Worm (Caenorhabditis elegans) whole organism, L4 larva: ENCODE results near the gene irld-27.

ENCODE experiments used
- F10B5.3 ChIP-seq: sonication (generic microtip); optimal IDR thresholded peaks from 2 replicates; lab custom pipeline; 2016; ENCODE audit warnings: mild to moderate bottlenecking, missing genetic modification characterization, missing compliant biosample characterization
- F44E2.7 ChIP-seq: fragments of 200-800 bp; sonication (Bioruptor generic); IDR thresholded peaks from 2 replicates; pipeline ENCODE4 v2.1.2; 2022; ENCODE audit warnings: missing genetic modification characterization, missing compliant biosample characterization
- Y5F2A.4 ChIP-seq: fragments of 200-800 bp; sonication (Bioruptor generic); optimal IDR thresholded peaks from 2 replicates; lab custom pipeline; 2018; ENCODE audit warnings: mild to moderate bottlenecking, missing genetic modification characterization, missing compliant biosample characterization
- nhr-10 ChIP-seq: fragments of 150-350 bp; optimal IDR thresholded peaks from 2 replicates; lab custom pipeline; 2014; ENCODE audit warnings: missing biosample characterization, missing genetic modification characterization
- nhr-76 ChIP-seq: fragments of 150-350 bp; optimal IDR thresholded peaks from 2 replicates; lab custom pipeline; 2014; ENCODE audit warnings: missing biosample characterization, missing genetic modification characterization
- nhr-77 ChIP-seq: fragments of 150-350 bp; optimal IDR thresholded peaks from 2 replicates; lab custom pipeline; 2014; ENCODE audit warnings: missing biosample characterization, missing genetic modification characterization
- unc-39 ChIP-seq: sonication (generic microtip); optimal IDR thresholded peaks from 2 replicates; lab custom pipeline; 2017; ENCODE audit warnings: missing biosample characterization, missing genetic modification characterization
- unc-62 ChIP-seq, 3 experiments: fragments of 150-350 bp in 1 of 3; sonication (generic microtip); optimal IDR thresholded peaks in 2 of 3; peaks in 1 of 3; 1 replicate in 1 of 3; 2 replicates in 2 of 3; lab custom pipeline; 2014 to 2017; ENCODE audit warnings: missing biosample characterization in 3 of 3, missing genetic modification characterization in 3 of 3, missing genetic modification reagents in 3 of 3, missing genotype in 1 of 3
- zip-2 ChIP-seq: fragments of 150-350 bp; optimal IDR thresholded peaks from 2 replicates; lab custom pipeline; 2014; ENCODE audit warnings: missing biosample characterization, missing genetic modification characterization

DNA sequence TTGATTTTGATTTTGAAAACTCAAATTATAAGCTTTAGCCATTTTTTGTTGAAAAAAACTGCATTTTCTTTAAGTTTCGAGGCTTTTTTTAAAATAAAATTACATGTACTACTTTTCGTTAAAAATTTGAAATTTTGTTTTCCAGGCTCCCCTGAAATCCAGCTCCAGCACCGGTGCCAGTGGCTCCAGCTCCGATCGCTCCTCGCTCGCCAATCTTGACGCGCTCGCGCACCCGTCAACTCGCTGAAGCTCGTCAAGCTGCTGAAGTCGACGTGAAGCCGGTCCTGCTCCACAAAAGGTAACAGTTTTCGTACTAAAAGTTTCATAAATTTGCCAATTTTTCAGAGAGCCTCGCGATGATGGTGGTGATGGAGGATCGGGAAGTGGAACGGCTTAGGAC lies 8.7 kb downstream of the irld-27 start:
- TF ChIP-seq Y5F2A.4 (GFP tag; lab: Kevin White, UChicago) (no peak), nhr-10 (no peak), F44E2.7 (GFP tag; lab: Robert Waterston, UW) (no peak), zip-2 (tag; lab: Kevin White, UChicago) (no peak), nhr-77 (no peak), nhr-76 (tag; lab: Kevin White, UChicago) (no peak), unc-39 (no peak), unc-62 (GFP tag; optimal IDR thresholded peaks at IDR 0.05 in 1 of 2; lab: Kevin White, UChicago) (no peak), unc-62 (tag; optimal IDR thresholded peaks at IDR 0.05; lab: Kevin White, UChicago) (no peak), F10B5.3 (tag; lab: Kevin White, UChicago) (no peak)
